Fruit fly (Drosophila melanogaster) whole organism, wandering third instar larva: Measurements from ENCODE around the gene Baldspot.

Experiments used
- Abd-B ChIP-seq: fragments of >200 bp; optimal IDR thresholded peaks from 2 replicates; lab custom pipeline; 2017; ENCODE audit warnings: missing biosample characterization, missing genetic modification characterization
- CG32264 ChIP-seq: fragments of 200-800 bp; sonication (Bioruptor generic); optimal IDR thresholded peaks from 2 replicates; lab custom pipeline; 2016; ENCODE audit warnings: missing biosample characterization, missing genetic modification characterization
- CG9705 ChIP-seq: fragments of 200-800 bp; sonication (Bioruptor generic); optimal IDR thresholded peaks from 2 replicates; lab custom pipeline; 2018; ENCODE audit warnings: missing biosample characterization, mild to moderate bottlenecking, missing genetic modification characterization
- CrebA ChIP-seq: fragments of 200-800 bp; sonication (Bioruptor generic); optimal IDR thresholded peaks from 2 replicates; lab custom pipeline; 2016; ENCODE audit warnings: missing biosample characterization, mild to moderate bottlenecking, missing genetic modification characterization, borderline replicate concordance
- Dfd ChIP-seq: fragments of >200 bp; optimal IDR thresholded peaks from 2 replicates; lab custom pipeline; 2017; ENCODE audit warnings: missing biosample characterization, missing genetic modification characterization
- Dif ChIP-seq: fragments of 200-275, 200-300 bp; sonication (Bioruptor generic); optimal IDR thresholded peaks from 2 replicates; lab custom pipeline; 2018; ENCODE audit warnings: missing biosample characterization, missing genetic modification characterization; ENCODE audit not compliant: partially characterized antibody
- GATAd ChIP-seq: sonication (Bioruptor generic); optimal IDR thresholded peaks from 2 replicates; lab custom pipeline; 2016; ENCODE audit warnings: missing biosample characterization, missing genetic modification characterization
- HLH106 ChIP-seq: fragments of 200-800 bp; optimal IDR thresholded peaks from 3 replicates; lab custom pipeline; 2019; ENCODE audit warnings: missing biosample characterization, mild to moderate bottlenecking, missing genetic modification characterization, moderate library complexity
- Hnf4 ChIP-seq: fragments of 200-800 bp; sonication (Bioruptor generic); optimal IDR thresholded peaks from 2 replicates; lab custom pipeline; 2016; ENCODE audit warnings: missing biosample characterization, mild to moderate bottlenecking, missing genetic modification characterization
- Hr78 ChIP-seq: fragments of >200 bp; optimal IDR thresholded peaks from 2 replicates; lab custom pipeline; 2017; ENCODE audit warnings: missing biosample characterization, missing genetic modification characterization
- Hr83 ChIP-seq: fragments of 200-300 bp; sonication (Bioruptor generic); optimal IDR thresholded peaks from 2 replicates; lab custom pipeline; 2016; ENCODE audit warnings: missing biosample characterization, mild to moderate bottlenecking, missing genetic modification characterization, moderate library complexity; ENCODE audit not compliant: poor library complexity, severe bottlenecking
- Jra ChIP-seq: sonication (Bioruptor generic); optimal IDR thresholded peaks from 2 replicates; lab custom pipeline; 2016; ENCODE audit warnings: missing biosample characterization, missing genetic modification characterization
- Mio ChIP-seq: sonication (Bioruptor generic); optimal IDR thresholded peaks from 2 replicates; lab custom pipeline; 2016; ENCODE audit warnings: missing biosample characterization, missing genetic modification characterization
- Myc ChIP-seq: fragments of >200 bp; optimal IDR thresholded peaks from 2 replicates; lab custom pipeline; 2017
- N ChIP-seq: fragments of >200 bp; optimal IDR thresholded peaks from 2 replicates; lab custom pipeline; 2018; ENCODE audit warnings: missing biosample characterization, missing external identifiers, missing genetic modification characterization
- OdsH ChIP-seq: fragments of 200-800 bp; sonication (Bioruptor generic); optimal IDR thresholded peaks from 2 replicates; lab custom pipeline; 2016; ENCODE audit warnings: missing biosample characterization, mild to moderate bottlenecking, missing genetic modification characterization
- Rel ChIP-seq, 2 experiments: fragments of 200-800 bp; sonication (Bioruptor generic) in 1 of 2; optimal IDR thresholded peaks; 2 replicates in 1 of 2; 3 replicates in 1 of 2; lab custom pipeline; 2016 to 2019; ENCODE audit warnings: mild to moderate bottlenecking in 2 of 2, missing biosample characterization in 2 of 2, missing genetic modification characterization in 2 of 2, moderate library complexity in 1 of 2
- Sp1 ChIP-seq: fragments of 200-800 bp; sonication (Bioruptor generic); optimal IDR thresholded peaks from 3 replicates; lab custom pipeline; 2019; ENCODE audit warnings: missing biosample characterization, mild to moderate bottlenecking, missing genetic modification characterization, moderate library complexity
- Vsx2 ChIP-seq: fragments of 200-300, 225-300 bp; sonication (Bioruptor generic); optimal IDR thresholded peaks from 2 replicates; lab custom pipeline; 2018; ENCODE audit warnings: missing biosample characterization, missing genetic modification characterization; ENCODE audit not compliant: partially characterized antibody
- br ChIP-seq: fragments of 200-800 bp; sonication (Bioruptor generic); optimal IDR thresholded peaks from 2 replicates; lab custom pipeline; 2016; ENCODE audit warnings: missing biosample characterization, missing genetic modification characterization
- brk ChIP-seq: fragments of 200-800 bp; sonication (Bioruptor generic); optimal IDR thresholded peaks from 2 replicates; lab custom pipeline; 2016; ENCODE audit warnings: missing biosample characterization, mild to moderate bottlenecking, missing genetic modification characterization
- dl ChIP-seq, 2 experiments: fragments of 175-275, 200-275 bp in 1 of 2; fragments of 200-275 bp in 1 of 2; sonication (Bioruptor generic); optimal IDR thresholded peaks; lab custom pipeline; 2018; ENCODE audit warnings: mild to moderate bottlenecking in 2 of 2, missing biosample characterization in 2 of 2, missing genetic modification characterization in 2 of 2, moderate library complexity in 2 of 2; ENCODE audit not compliant: partially characterized antibody in 2 of 2, insufficient read depth in 1 of 2
- dmrt93B ChIP-seq: fragments of 200-800 bp; sonication (Bioruptor generic); optimal IDR thresholded peaks from 2 replicates; lab custom pipeline; 2018; ENCODE audit warnings: missing biosample characterization, mild to moderate bottlenecking, missing genetic modification characterization
- dsf ChIP-seq: sonication (Bioruptor generic); optimal IDR thresholded peaks from 2 replicates; lab custom pipeline; 2016; ENCODE audit warnings: missing biosample characterization, missing genetic modification characterization, borderline replicate concordance
- ey ChIP-seq: fragments of 200-800 bp; sonication (Bioruptor generic); optimal IDR thresholded peaks from 2 replicates; lab custom pipeline; 2016; ENCODE audit warnings: missing biosample characterization, missing genetic modification characterization
- foxo ChIP-seq, 2 experiments: fragments of 200-800 bp; sonication (Bioruptor generic); optimal IDR thresholded peaks; 2 replicates in 1 of 2; 3 replicates in 1 of 2; lab custom pipeline; 2016 to 2017; ENCODE audit warnings: missing biosample characterization in 2 of 2, missing genetic modification characterization in 2 of 2
- fru ChIP-seq: fragments of 200-800 bp; sonication (Bioruptor generic); optimal IDR thresholded peaks from 3 replicates; lab custom pipeline; 2016; ENCODE audit warnings: missing biosample characterization, mild to moderate bottlenecking, missing genetic modification characterization
- h ChIP-seq: fragments of 200-800 bp; sonication (Bioruptor generic); optimal IDR thresholded peaks from 3 replicates; lab custom pipeline; 2016; ENCODE audit warnings: missing biosample characterization, mild to moderate bottlenecking, missing genetic modification characterization
- jim ChIP-seq: fragments of 175-275, 200-325 bp; sonication (Bioruptor generic); optimal IDR thresholded peaks from 2 replicates; lab custom pipeline; 2016; ENCODE audit warnings: missing biosample characterization, mild to moderate bottlenecking, missing genetic modification characterization
- lola ChIP-seq: fragments of >200 bp; optimal IDR thresholded peaks from 2 replicates; lab custom pipeline; 2017; ENCODE audit warnings: missing biosample characterization, missing genetic modification characterization
- pan ChIP-seq: fragments of >200 bp; optimal IDR thresholded peaks from 2 replicates; lab custom pipeline; 2017
- psq ChIP-seq: fragments of 200-800 bp; sonication (Bioruptor generic); optimal IDR thresholded peaks from 3 replicates; lab custom pipeline; 2017; ENCODE audit warnings: missing biosample characterization, mild to moderate bottlenecking, missing genetic modification characterization, moderate library complexity
- rgr ChIP-seq: fragments of 200-800 bp; sonication (Bioruptor generic); optimal IDR thresholded peaks from 3 replicates; lab custom pipeline; 2016; ENCODE audit warnings: missing biosample characterization, mild to moderate bottlenecking, missing genetic modification characterization
- sage ChIP-seq: fragments of 200-800 bp; sonication (Bioruptor generic); optimal IDR thresholded peaks from 2 replicates; lab custom pipeline; 2016; ENCODE audit warnings: missing biosample characterization, mild to moderate bottlenecking, missing genetic modification characterization
- sv ChIP-seq: fragments of 200-800 bp; sonication (Bioruptor generic); optimal IDR thresholded peaks from 3 replicates; lab custom pipeline; 2016; ENCODE audit warnings: missing biosample characterization, missing genetic modification characterization
- tai ChIP-seq: sonication (Bioruptor generic); optimal IDR thresholded peaks from 2 replicates; lab custom pipeline; 2016; ENCODE audit warnings: missing biosample characterization, missing genetic modification characterization
- usp ChIP-seq: fragments of >200 bp; optimal IDR thresholded peaks from 2 replicates; lab custom pipeline; 2017; ENCODE audit warnings: missing biosample characterization, missing genetic modification characterization
- woc ChIP-seq: sonication (Bioruptor generic); optimal IDR thresholded peaks from 2 replicates; lab custom pipeline; 2016; ENCODE audit warnings: missing biosample characterization, mild to moderate bottlenecking, missing genetic modification characterization

Gene Baldspot

DNA sequence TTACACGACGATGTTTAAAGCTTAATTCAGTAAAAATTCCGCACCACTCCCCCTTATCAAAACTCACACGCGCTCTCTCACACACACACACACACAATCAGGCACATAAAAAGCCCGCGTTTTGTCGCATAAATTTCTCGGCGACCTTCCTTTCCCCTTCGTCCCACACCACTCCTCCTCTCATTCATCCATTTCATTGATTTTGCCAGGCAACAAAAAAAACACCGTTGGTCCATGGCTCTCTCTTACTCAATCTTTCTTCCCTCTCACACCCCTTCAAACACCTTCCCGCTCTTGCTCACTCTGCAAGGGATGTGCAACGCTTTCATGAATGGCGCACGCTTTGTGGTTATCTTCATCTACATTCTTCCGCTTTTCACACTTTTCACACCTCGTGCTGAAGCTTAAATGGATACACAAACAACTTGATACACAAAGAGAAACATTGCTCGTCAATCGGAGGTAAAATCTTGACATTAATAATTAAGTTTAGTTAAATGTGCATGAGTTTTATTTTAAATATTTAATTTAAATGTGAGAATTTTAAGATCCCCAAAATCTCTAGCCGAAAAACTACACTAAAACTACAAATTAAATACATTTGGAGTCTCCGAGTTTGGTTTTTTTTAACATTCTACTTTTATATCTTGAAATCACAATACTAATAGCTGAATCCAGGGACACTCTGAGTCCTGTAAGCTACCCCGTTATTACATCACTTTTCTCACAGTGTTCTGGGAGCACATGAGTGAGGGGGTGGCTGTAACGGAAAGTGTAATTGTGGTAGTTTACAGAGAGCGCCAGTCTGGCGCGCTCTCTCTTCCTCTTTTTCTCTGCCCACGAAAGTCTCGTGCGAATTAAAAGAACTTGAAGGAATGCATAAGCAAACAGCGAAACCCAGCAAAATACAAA, 1.2 kb downstream of the Baldspot start:
- TF ChIP-seq tai, result peak; percentile 57
- peak; percentile 69 for TF ChIP-seq brk (GFP tag; lab: Kevin White, UChicago)
- peak; percentile 62 for TF ChIP-seq CrebA (GFP tag; lab: Kevin White, UChicago)
- no peak for TF ChIP-seq Dfd
- no peak for TF ChIP-seq Hr78 (GFP tag; lab: Kevin White, UChicago)
- peak; percentile 92 for TF ChIP-seq HLH106 (tag; lab: Kevin White, UChicago)
- peak; percentile 89 for TF ChIP-seq rgr
- TF ChIP-seq sv (GFP tag; lab: Kevin White, UChicago), result peak; percentile 95
- peak; percentile 86 for TF ChIP-seq OdsH (GFP tag; lab: Kevin White, UChicago)
- TF ChIP-seq lola (GFP tag; lab: Kevin White, UChicago), result no peak
- TF ChIP-seq Rel (GFP tag; optimal IDR thresholded peaks at IDR 0.05; lab: Kevin White, UChicago), result peak; percentile 74
- TF ChIP-seq Rel (tag; optimal IDR thresholded peaks at IDR 0.05; lab: Kevin White, UChicago), result peak; percentile 68
- no peak for TF ChIP-seq Myc
- TF ChIP-seq Abd-B (GFP tag; lab: Kevin White, UChicago), result no peak
- peak; percentile 93 for TF ChIP-seq Sp1
- TF ChIP-seq Hr83, result peak; percentile 50
- TF ChIP-seq dmrt93B (GFP tag; lab: Kevin White, UChicago), result peak; percentile 93
- peak; percentile 10 for TF ChIP-seq N (GFP tag; lab: Kevin White, UChicago)
- no peak for TF ChIP-seq jim (GFP tag; lab: Kevin White, UChicago)
- no peak for TF ChIP-seq pan (lab: Kevin White, UChicago)
- TF ChIP-seq ey (GFP tag; lab: Kevin White, UChicago), result peak; percentile 86
- peak; percentile 52 to 94 for TF ChIP-seq foxo (GFP tag; optimal IDR thresholded peaks at IDR 0.05; lab: Kevin White, UChicago)
- peak; percentile 58 for TF ChIP-seq Jra (GFP tag; lab: Kevin White, UChicago)
- TF ChIP-seq CG32264, result peak; percentile 83
- TF ChIP-seq psq (GFP tag; lab: Kevin White, UChicago), result peak; percentile 89
- TF ChIP-seq Hnf4 (GFP tag; lab: Kevin White, UChicago), result peak; percentile 82
- peak in 1 of 2 experiments; percentile 4 for TF ChIP-seq dl (GFP tag; optimal IDR thresholded peaks at IDR 0.05; lab: Kevin White, UChicago; ENCODE audit: insufficient read depth in 1 of 2, partially characterized antibody in 2 of 2)
- no peak for TF ChIP-seq Vsx2 (GFP tag; lab: Kevin White, UChicago)
- peak; percentile 14 for TF ChIP-seq Mio
- no peak for TF ChIP-seq GATAd (GFP tag; lab: Kevin White, UChicago)
- TF ChIP-seq dsf (GFP tag; lab: Kevin White, UChicago), result peak; percentile 29
- TF ChIP-seq usp (GFP tag; lab: Kevin White, UChicago), result no peak
- peak; percentile 80 for TF ChIP-seq woc (GFP tag; lab: Kevin White, UChicago)
- TF ChIP-seq CG9705 (GFP tag; lab: Kevin White, UChicago), result peak; percentile 80
- peak; percentile 19 for TF ChIP-seq Dif (GFP tag; lab: Kevin White, UChicago)
- TF ChIP-seq br (GFP tag; lab: Kevin White, UChicago), result peak; percentile 84
- TF ChIP-seq sage (GFP tag; lab: Kevin White, UChicago), result peak; percentile 43
- TF ChIP-seq h (GFP tag; lab: Kevin White, UChicago), result peak; percentile 89
- TF ChIP-seq fru (GFP tag; lab: Kevin White, UChicago), result peak; percentile 90
- TF ChIP-seq, all 38 proteins: peak for 28

dm6 chr3L:16659099-16659498, 2.3 kb downstream of the Baldspot start:
- TF ChIP-seq ey (GFP tag; lab: Kevin White, UChicago) (no peak), woc (GFP tag; lab: Kevin White, UChicago) (no peak), dl (GFP tag; optimal IDR thresholded peaks at IDR 0.05; lab: Kevin White, UChicago; ENCODE audit: insufficient read depth in 1 of 2, partially characterized antibody in 2 of 2) (no peak), Hnf4 (GFP tag; lab: Kevin White, UChicago) (no peak), jim (GFP tag; lab: Kevin White, UChicago) (no peak), CrebA (GFP tag; lab: Kevin White, UChicago) (no peak), CG32264 (no peak), Myc (no peak), Abd-B (GFP tag; lab: Kevin White, UChicago) (no peak), br (GFP tag; lab: Kevin White, UChicago) (no peak), lola (GFP tag; lab: Kevin White, UChicago) (no peak)
- TF ChIP-seq, all 38 proteins: peak for 0
